Fruit fly (Drosophila melanogaster) whole organism, wandering third instar larva: Measurements from ENCODE around the gene TwdlE.

ENCODE experiments used
- Abd-B ChIP-seq: fragments of >200 bp; optimal IDR thresholded peaks from 2 replicates; lab custom pipeline; 2017; ENCODE audit warnings: missing biosample characterization, missing genetic modification characterization
- Dfd ChIP-seq: fragments of >200 bp; optimal IDR thresholded peaks from 2 replicates; lab custom pipeline; 2017; ENCODE audit warnings: missing biosample characterization, missing genetic modification characterization
- Hr78 ChIP-seq: fragments of >200 bp; optimal IDR thresholded peaks from 2 replicates; lab custom pipeline; 2017; ENCODE audit warnings: missing biosample characterization, missing genetic modification characterization
- dsf ChIP-seq: sonication (Bioruptor generic); optimal IDR thresholded peaks from 2 replicates; lab custom pipeline; 2016; ENCODE audit warnings: missing biosample characterization, missing genetic modification characterization, borderline replicate concordance

dm6 chr2L:7833650-7834049, 27.0 kb downstream of the TwdlE start:
- no peak for TF ChIP-seq Hr78 (GFP tag; lab: Kevin White, UChicago)
- no peak for TF ChIP-seq Abd-B (GFP tag; lab: Kevin White, UChicago)
- TF ChIP-seq Dfd (GFP tag; lab: Kevin White, UChicago) = no peak
- TF ChIP-seq dsf = no peak
